Worm (Caenorhabditis elegans) whole organism, L2 larva: ENCODE results near the gene T26H5.8.
A peak's percentile ranks its signal among the peaks of the same experiment; 100 is the strongest.

Source experiments
- C34F6.9 ChIP-seq: fragments of 150-350 bp; optimal IDR thresholded peaks from 2 replicates; lab custom pipeline; 2014; ENCODE audit warnings: missing biosample characterization, missing genetic modification characterization
- F13H6.1 ChIP-seq: sonication (generic microtip); optimal IDR thresholded peaks from 2 replicates; lab custom pipeline; 2016; ENCODE audit warnings: missing genetic modification characterization, missing compliant biosample characterization
- Y55F3AM.14 ChIP-seq: fragments of 200-800 bp; sonication (Bioruptor generic); optimal IDR thresholded peaks from 2 replicates; lab custom pipeline; 2018; ENCODE audit warnings: mild to moderate bottlenecking, missing genetic modification characterization, missing compliant biosample characterization
- ZK546.5 ChIP-seq: sonication (generic microtip); optimal IDR thresholded peaks from 2 replicates; lab custom pipeline; 2017; ENCODE audit warnings: missing biosample characterization, missing genetic modification characterization
- aly-2 ChIP-seq: fragments of 150-350 bp; optimal IDR thresholded peaks from 2 replicates; lab custom pipeline; 2014; ENCODE audit warnings: missing biosample characterization, missing genetic modification characterization
- ama-1 ChIP-seq: fragments of 150-350 bp; optimal IDR thresholded peaks from 2 replicates; lab custom pipeline; 2018; ENCODE audit warnings: inconsistent platforms
- blmp-1 ChIP-seq: sonication (generic microtip); optimal IDR thresholded peaks from 2 replicates; lab custom pipeline; 2017; ENCODE audit warnings: missing genetic modification characterization, mild to moderate bottlenecking, missing compliant biosample characterization, antibody characterized with exemption, moderate library complexity; ENCODE audit not compliant: insufficient read depth
- ceh-82 ChIP-seq: fragments of 150-350 bp; optimal IDR thresholded peaks from 2 replicates; lab custom pipeline; 2014; ENCODE audit warnings: missing biosample characterization, missing genetic modification characterization
- dmd-4 ChIP-seq: sonication (generic microtip); optimal IDR thresholded peaks from 2 replicates; lab custom pipeline; 2017; ENCODE audit warnings: missing biosample characterization, missing genetic modification characterization
- elt-3 ChIP-seq: sonication (generic microtip); optimal IDR thresholded peaks from 2 replicates; lab custom pipeline; 2017; ENCODE audit warnings: missing biosample characterization, missing genetic modification characterization
- fos-1 ChIP-seq: fragments of 150-350 bp; optimal IDR thresholded peaks from 2 replicates; lab custom pipeline; 2014; ENCODE audit warnings: missing biosample characterization, missing genetic modification characterization
- gmeb-1 ChIP-seq: fragments of 150-350 bp; optimal IDR thresholded peaks from 2 replicates; lab custom pipeline; 2014; ENCODE audit warnings: missing biosample characterization, missing genetic modification characterization
- lin-11 ChIP-seq: fragments of 150-350 bp; sonication (generic microtip); optimal IDR thresholded peaks from 2 replicates; lab custom pipeline; 2014; ENCODE audit warnings: missing biosample characterization, missing genetic modification characterization, inconsistent platforms, mixed read lengths
- lin-13 ChIP-seq: fragments of 150-350 bp; optimal IDR thresholded peaks from 2 replicates; lab custom pipeline; 2014; ENCODE audit warnings: missing biosample characterization, missing genetic modification reagents, missing genetic modification characterization
- lin-39 ChIP-seq: fragments of 150-350 bp; optimal IDR thresholded peaks from 2 replicates; lab custom pipeline; 2014; ENCODE audit warnings: missing biosample characterization, missing genetic modification reagents, missing genetic modification characterization
- mab-5 ChIP-seq: fragments of 150-350 bp; optimal IDR thresholded peaks from 2 replicates; lab custom pipeline; 2014; ENCODE audit warnings: missing biosample characterization, missing genetic modification characterization
- mdl-1 ChIP-seq, 2 experiments: fragments of 150-350 bp in 1 of 2; sonication (generic microtip) in 1 of 2; optimal IDR thresholded peaks; 2 replicates each; lab custom pipeline; 2017; ENCODE audit warnings: missing biosample characterization in 2 of 2, missing genetic modification characterization in 2 of 2
- nhr-10 ChIP-seq: sonication (generic microtip); optimal IDR thresholded peaks from 2 replicates; lab custom pipeline; 2017; ENCODE audit warnings: missing biosample characterization, missing genetic modification characterization
- nhr-11 ChIP-seq: fragments of 150-350 bp; optimal IDR thresholded peaks from 2 replicates; lab custom pipeline; 2014; ENCODE audit warnings: missing biosample characterization, missing genetic modification characterization
- nhr-12 ChIP-seq: fragments of 150-350 bp; optimal IDR thresholded peaks from 2 replicates; lab custom pipeline; 2014; ENCODE audit warnings: missing biosample characterization, missing genetic modification characterization
- nhr-129 ChIP-seq: fragments of 150-350 bp; optimal IDR thresholded peaks from 2 replicates; lab custom pipeline; 2014; ENCODE audit warnings: missing biosample characterization, missing genetic modification characterization
- nhr-21 ChIP-seq: fragments of 150-350 bp; optimal IDR thresholded peaks from 2 replicates; lab custom pipeline; 2014; ENCODE audit warnings: missing biosample characterization, missing genetic modification characterization
- nhr-23 ChIP-seq: fragments of 150-350 bp; optimal IDR thresholded peaks from 2 replicates; lab custom pipeline; 2014; ENCODE audit warnings: missing biosample characterization, missing genetic modification reagents, missing genetic modification characterization
- nhr-237 ChIP-seq: fragments of 150-350 bp; optimal IDR thresholded peaks from 2 replicates; lab custom pipeline; 2014; ENCODE audit warnings: missing biosample characterization, missing genetic modification characterization
- peb-1 ChIP-seq: fragments of 150-350 bp; optimal IDR thresholded peaks from 2 replicates; lab custom pipeline; 2014; ENCODE audit warnings: missing biosample characterization, missing genetic modification characterization
- sem-4 ChIP-seq: fragments of 150-350 bp; optimal IDR thresholded peaks from 2 replicates; lab custom pipeline; 2014; ENCODE audit warnings: missing biosample characterization, missing genetic modification reagents, missing genetic modification characterization
- skn-1 ChIP-seq: sonication (generic microtip); optimal IDR thresholded peaks from 2 replicates; lab custom pipeline; 2017; ENCODE audit warnings: missing biosample characterization, missing genetic modification characterization
- sma-9 ChIP-seq, 2 experiments: fragments of 150-350 bp in 1 of 2; sonication (generic microtip) in 1 of 2; optimal IDR thresholded peaks; 2 replicates each; lab custom pipeline; 2014 to 2016; ENCODE audit warnings: missing genetic modification characterization in 2 of 2, mild to moderate bottlenecking in 1 of 2, missing biosample characterization in 1 of 2, missing compliant biosample characterization in 1 of 2, missing genetic modification reagents in 1 of 2, moderate library complexity in 1 of 2
- unc-55 ChIP-seq: fragments of 150-350 bp; sonication (generic microtip); optimal IDR thresholded peaks from 3 replicates; lab custom pipeline; 2014; ENCODE audit warnings: missing biosample characterization, missing genetic modification reagents, missing genetic modification characterization
- ztf-1 ChIP-seq: fragments of 200-800 bp; sonication (Bioruptor generic); conservative IDR thresholded peaks from 2 replicates; pipeline ENCODE4 v1.3.6; 2022; ENCODE audit warnings: missing genetic modification characterization, missing compliant biosample characterization

The T26H5.8 gene

DNA sequence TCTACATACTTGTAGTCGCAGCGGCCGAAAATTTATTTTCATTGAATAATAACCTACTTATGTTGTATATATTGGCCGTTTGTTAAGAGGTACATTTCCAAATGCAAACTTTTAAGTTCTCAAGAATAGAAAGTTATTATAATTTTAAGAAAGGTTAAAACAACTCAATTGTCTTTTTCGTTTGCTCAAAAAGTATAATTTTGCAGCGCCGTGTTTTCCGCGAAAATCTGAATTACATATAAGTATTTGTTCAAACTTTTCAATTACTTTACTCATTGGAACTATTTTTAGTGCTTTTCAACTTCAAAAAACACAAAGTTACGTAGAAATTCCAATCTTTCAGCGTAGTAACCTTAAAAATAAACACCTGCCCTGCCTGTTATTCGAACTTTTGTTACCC is 12.9 kb upstream of the T26H5.8 start, which contains the start of gene srh-239:
Gene srh-239, plus strand, starts transcription at position 301 of the 400 bp plus-strand sequence.
- no peak for TF ChIP-seq lin-11 (tag; lab: Kevin White, UChicago)
- no peak for TF ChIP-seq nhr-23 (tag; lab: Kevin White, UChicago)
- no peak for TF ChIP-seq nhr-12 (tag; lab: Kevin White, UChicago)
- TF ChIP-seq dmd-4 = no peak
- no peak for TF ChIP-seq fos-1 (tag; lab: Kevin White, UChicago)
- TF ChIP-seq ceh-82 (tag; lab: Kevin White, UChicago) = no peak
- no peak for TF ChIP-seq nhr-129 (tag; lab: Kevin White, UChicago)
- no peak for TF ChIP-seq nhr-11 (tag; lab: Kevin White, UChicago)
- TF ChIP-seq mdl-1 (tag; optimal IDR thresholded peaks at IDR 0.05; lab: Kevin White, UChicago) = no peak
- no peak for TF ChIP-seq ZK546.5
- TF ChIP-seq lin-13 (GFP tag; lab: Kevin White, UChicago) = no peak
- TF ChIP-seq mab-5 (tag; lab: Kevin White, UChicago) = no peak
- TF ChIP-seq, all 48 proteins: peak for 0

DNA sequence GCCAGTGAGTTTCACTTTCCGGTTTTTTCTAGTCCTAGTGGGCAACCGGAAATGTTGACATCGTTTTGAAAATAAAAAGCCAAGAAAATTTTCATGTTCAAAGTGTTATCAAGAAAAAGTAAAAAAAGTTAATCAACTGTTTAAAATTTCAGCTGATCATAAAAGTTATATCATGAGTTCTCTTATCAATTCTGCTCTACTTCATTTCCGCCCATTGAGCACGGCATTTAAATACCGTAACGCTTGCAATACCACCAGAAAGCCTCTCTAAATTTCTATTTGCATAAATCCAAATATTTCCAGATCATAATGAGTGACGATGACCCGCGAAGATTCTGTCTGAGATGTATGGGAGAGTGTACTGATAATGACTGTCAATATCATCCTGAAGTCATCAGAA is 12.1 kb upstream of the T26H5.8 start, which contains the start of gene T26H5.9:
Gene T26H5.9, plus strand, starts transcription at position 302 of the 400 bp plus-strand sequence.
- TF ChIP-seq gmeb-1 (tag; lab: Kevin White, UChicago) (no peak), ama-1 (lab: Kevin White, UChicago) (no peak), lin-39 (no peak), fos-1 (tag; lab: Kevin White, UChicago) (peak; percentile 29), ZK546.5 (no peak)

DNA sequence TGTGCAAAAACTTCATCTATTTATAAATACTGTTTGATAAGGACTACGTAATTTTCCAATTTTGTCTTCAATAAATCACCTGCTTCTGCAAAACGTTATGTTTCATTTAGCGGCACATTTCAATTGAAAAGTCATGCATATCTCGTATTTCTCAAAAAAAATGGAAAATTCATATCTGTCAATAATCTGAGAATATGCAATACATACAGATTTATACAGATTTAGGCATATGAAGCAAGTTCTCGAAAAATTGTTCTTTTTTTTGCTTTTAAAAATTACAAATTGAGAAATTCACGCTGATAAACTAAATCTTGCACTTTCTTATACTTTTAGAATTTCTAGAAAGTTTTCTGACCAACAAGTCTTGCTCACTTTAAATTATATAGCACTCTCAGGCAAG is 11.7 kb upstream of the T26H5.8 start, which contains the start of gene T26H5.11:
Gene T26H5.11, minus strand, starts transcription at position 101 of the 400 bp plus-strand sequence.
- TF ChIP-seq nhr-12 (tag; lab: Kevin White, UChicago) (no peak), mdl-1 (tag; optimal IDR thresholded peaks at IDR 0.05; lab: Kevin White, UChicago) (no peak), dmd-4 (no peak), gmeb-1 (tag; lab: Kevin White, UChicago) (no peak), fos-1 (tag; lab: Kevin White, UChicago) (no peak)

DNA sequence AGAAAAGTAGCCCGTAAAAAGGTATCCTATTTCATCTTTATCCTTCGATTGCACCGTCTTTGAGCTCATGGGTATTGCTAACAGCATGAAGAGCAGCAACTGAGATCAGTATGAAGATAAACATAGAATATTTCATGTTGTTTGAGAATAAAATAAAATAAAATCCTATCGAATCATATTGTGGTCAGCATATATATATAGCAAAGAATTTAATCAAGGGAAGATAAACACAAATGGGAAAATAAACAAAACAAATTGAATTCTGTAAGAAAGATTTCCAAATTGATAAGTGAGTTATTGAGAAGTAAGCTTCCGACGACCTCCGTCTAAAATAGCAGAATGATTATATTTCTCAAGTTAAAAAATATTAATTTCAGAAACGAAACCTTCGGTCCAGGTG is 11.2 kb upstream of the T26H5.8 start, which contains the start of gene T26H5.10:
Gene T26H5.10, minus strand, starts transcription at position 101 of the 400 bp plus-strand sequence.
- TF ChIP-seq fos-1 (tag; lab: Kevin White, UChicago) (no peak), nhr-237 (tag; lab: Kevin White, UChicago) (no peak), skn-1 (tag; lab: Kevin White, UChicago) (no peak), C34F6.9 (tag; lab: Kevin White, UChicago) (no peak), ama-1 (lab: Kevin White, UChicago) (no peak), nhr-11 (tag; lab: Kevin White, UChicago) (no peak), nhr-23 (tag; lab: Kevin White, UChicago) (no peak), sem-4 (tag; lab: Kevin White, UChicago) (no peak), unc-55 (GFP tag; lab: Kevin White, UChicago) (no peak), peb-1 (tag; lab: Kevin White, UChicago) (no peak), F13H6.1 (tag; lab: Kevin White, UChicago) (no peak), dmd-4 (no peak), mdl-1 (tag; optimal IDR thresholded peaks at IDR 0.05; lab: Kevin White, UChicago) (no peak), elt-3 (tag; lab: Kevin White, UChicago) (no peak), blmp-1 (no peak), Y55F3AM.14 (GFP tag; lab: Kevin White, UChicago) (no peak), nhr-129 (tag; lab: Kevin White, UChicago) (no peak), nhr-21 (tag; lab: Kevin White, UChicago) (no peak)
- TF ChIP-seq, all 48 proteins: peak for 0

DNA sequence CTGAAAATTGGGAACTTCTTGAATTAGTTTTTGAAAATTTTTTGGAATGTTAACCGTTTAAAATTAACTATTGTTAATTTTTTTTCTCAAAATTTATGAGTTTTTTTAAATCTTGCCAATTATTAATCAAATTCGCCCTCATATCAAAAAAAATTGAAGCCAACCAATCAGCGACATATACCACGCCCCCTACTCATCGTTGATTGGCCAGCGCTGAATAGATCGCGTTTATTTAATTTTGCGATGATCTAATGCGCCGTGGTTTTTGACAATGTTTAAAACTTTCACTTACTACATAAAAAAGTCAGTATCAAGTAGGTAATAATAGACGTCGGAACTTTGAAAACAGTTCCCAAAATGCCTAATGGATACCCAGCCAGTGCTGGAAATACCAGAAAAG is 9.9 kb upstream of the T26H5.8 start:
- TF ChIP-seq ama-1 (lab: Kevin White, UChicago) (no peak), C34F6.9 (tag; lab: Kevin White, UChicago) (no peak), mdl-1 (tag; optimal IDR thresholded peaks at IDR 0.05; lab: Kevin White, UChicago) (no peak), aly-2 (tag; lab: Kevin White, UChicago) (no peak), ztf-1 (GFP tag; lab: Robert Waterston, UW) (no peak)
- TF ChIP-seq, all 48 proteins: peak for 0

DNA sequence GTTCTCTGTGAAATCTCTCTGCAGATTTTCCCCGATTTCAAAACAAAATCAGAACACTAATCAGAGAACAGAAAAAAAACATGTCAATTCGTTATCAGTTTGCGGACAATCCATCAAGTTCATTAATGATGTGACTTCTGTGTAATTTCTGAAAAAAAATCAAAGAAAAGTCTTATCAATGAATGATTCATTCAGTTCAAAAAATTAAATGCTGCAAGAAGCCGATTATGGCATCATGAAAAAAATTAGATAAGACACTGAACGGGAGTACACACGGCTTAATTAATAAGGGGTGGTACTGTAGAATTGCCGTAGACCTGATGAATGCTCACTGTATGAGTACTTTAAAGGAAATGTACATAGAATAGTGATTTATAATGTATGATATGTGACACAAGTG is 3.6 kb upstream of the T26H5.8 start:
- TF ChIP-seq fos-1 (tag; lab: Kevin White, UChicago) = peak; percentile 98
- TF ChIP-seq sma-9 (GFP tag; optimal IDR thresholded peaks at IDR 0.05; lab: Kevin White, UChicago) = peak; percentile 57
- TF ChIP-seq sma-9 (tag; optimal IDR thresholded peaks at IDR 0.05; lab: Kevin White, UChicago) = no peak
- no peak for TF ChIP-seq nhr-10 (tag; lab: Kevin White, UChicago)
